Fruit fly (Drosophila melanogaster) whole organism: ENCODE data around the gene Mks1.

Experiments used
- psq ChIP-seq: fragments of >200 bp; optimal IDR thresholded peaks from 2 replicates; lab custom pipeline; 2017
- usp ChIP-seq: fragments of >200 bp; optimal IDR thresholded peaks from 2 replicates; lab custom pipeline; 2017; ENCODE audit warnings: missing biosample characterization, missing genetic modification characterization, mixed read lengths

- TF ChIP-seq usp (GFP tag; lab: Kevin White, UChicago) (no peak), psq (no peak)
Measured at dm6 chrX:12469778-12470177, 26.6 kb downstream of the Mks1 start.
